Fruit fly (Drosophila melanogaster) whole organism, wandering third instar larva: ENCODE data around the gene CG2233.

ENCODE experiments used
- Abd-B ChIP-seq: fragments of >200 bp; optimal IDR thresholded peaks from 2 replicates; lab custom pipeline; 2017; ENCODE audit warnings: missing biosample characterization, missing genetic modification characterization
- CG32264 ChIP-seq: fragments of 200-800 bp; sonication (Bioruptor generic); optimal IDR thresholded peaks from 2 replicates; lab custom pipeline; 2016; ENCODE audit warnings: missing biosample characterization, missing genetic modification characterization
- CG9705 ChIP-seq: fragments of 200-800 bp; sonication (Bioruptor generic); optimal IDR thresholded peaks from 2 replicates; lab custom pipeline; 2018; ENCODE audit warnings: missing biosample characterization, mild to moderate bottlenecking, missing genetic modification characterization
- CrebA ChIP-seq: fragments of 200-800 bp; sonication (Bioruptor generic); optimal IDR thresholded peaks from 2 replicates; lab custom pipeline; 2016; ENCODE audit warnings: missing biosample characterization, mild to moderate bottlenecking, missing genetic modification characterization, borderline replicate concordance
- Dfd ChIP-seq: fragments of >200 bp; optimal IDR thresholded peaks from 2 replicates; lab custom pipeline; 2017; ENCODE audit warnings: missing biosample characterization, missing genetic modification characterization
- Dif ChIP-seq: fragments of 200-275, 200-300 bp; sonication (Bioruptor generic); optimal IDR thresholded peaks from 2 replicates; lab custom pipeline; 2018; ENCODE audit warnings: missing biosample characterization, missing genetic modification characterization; ENCODE audit not compliant: partially characterized antibody
- GATAd ChIP-seq: sonication (Bioruptor generic); optimal IDR thresholded peaks from 2 replicates; lab custom pipeline; 2016; ENCODE audit warnings: missing biosample characterization, missing genetic modification characterization
- HLH106 ChIP-seq: fragments of 200-800 bp; optimal IDR thresholded peaks from 3 replicates; lab custom pipeline; 2019; ENCODE audit warnings: missing biosample characterization, mild to moderate bottlenecking, missing genetic modification characterization, moderate library complexity
- Hnf4 ChIP-seq: fragments of 200-800 bp; sonication (Bioruptor generic); optimal IDR thresholded peaks from 2 replicates; lab custom pipeline; 2016; ENCODE audit warnings: missing biosample characterization, mild to moderate bottlenecking, missing genetic modification characterization
- Hr78 ChIP-seq: fragments of >200 bp; optimal IDR thresholded peaks from 2 replicates; lab custom pipeline; 2017; ENCODE audit warnings: missing biosample characterization, missing genetic modification characterization
- Hr83 ChIP-seq: fragments of 200-300 bp; sonication (Bioruptor generic); optimal IDR thresholded peaks from 2 replicates; lab custom pipeline; 2016; ENCODE audit warnings: missing biosample characterization, mild to moderate bottlenecking, missing genetic modification characterization, moderate library complexity; ENCODE audit not compliant: poor library complexity, severe bottlenecking
- Jra ChIP-seq: sonication (Bioruptor generic); optimal IDR thresholded peaks from 2 replicates; lab custom pipeline; 2016; ENCODE audit warnings: missing biosample characterization, missing genetic modification characterization
- Mio ChIP-seq: sonication (Bioruptor generic); optimal IDR thresholded peaks from 2 replicates; lab custom pipeline; 2016; ENCODE audit warnings: missing biosample characterization, missing genetic modification characterization
- Myc ChIP-seq: fragments of >200 bp; optimal IDR thresholded peaks from 2 replicates; lab custom pipeline; 2017
- N ChIP-seq: fragments of >200 bp; optimal IDR thresholded peaks from 2 replicates; lab custom pipeline; 2018; ENCODE audit warnings: missing biosample characterization, missing external identifiers, missing genetic modification characterization
- OdsH ChIP-seq: fragments of 200-800 bp; sonication (Bioruptor generic); optimal IDR thresholded peaks from 2 replicates; lab custom pipeline; 2016; ENCODE audit warnings: missing biosample characterization, mild to moderate bottlenecking, missing genetic modification characterization
- Rel ChIP-seq, 2 experiments: fragments of 200-800 bp; sonication (Bioruptor generic) in 1 of 2; optimal IDR thresholded peaks; 2 replicates in 1 of 2; 3 replicates in 1 of 2; lab custom pipeline; 2016 to 2019; ENCODE audit warnings: mild to moderate bottlenecking in 2 of 2, missing biosample characterization in 2 of 2, missing genetic modification characterization in 2 of 2, moderate library complexity in 1 of 2
- Sp1 ChIP-seq: fragments of 200-800 bp; sonication (Bioruptor generic); optimal IDR thresholded peaks from 3 replicates; lab custom pipeline; 2019; ENCODE audit warnings: missing biosample characterization, mild to moderate bottlenecking, missing genetic modification characterization, moderate library complexity
- Vsx2 ChIP-seq: fragments of 200-300, 225-300 bp; sonication (Bioruptor generic); optimal IDR thresholded peaks from 2 replicates; lab custom pipeline; 2018; ENCODE audit warnings: missing biosample characterization, missing genetic modification characterization; ENCODE audit not compliant: partially characterized antibody
- br ChIP-seq: fragments of 200-800 bp; sonication (Bioruptor generic); optimal IDR thresholded peaks from 2 replicates; lab custom pipeline; 2016; ENCODE audit warnings: missing biosample characterization, missing genetic modification characterization
- brk ChIP-seq: fragments of 200-800 bp; sonication (Bioruptor generic); optimal IDR thresholded peaks from 2 replicates; lab custom pipeline; 2016; ENCODE audit warnings: missing biosample characterization, mild to moderate bottlenecking, missing genetic modification characterization
- dl ChIP-seq, 2 experiments: fragments of 175-275, 200-275 bp in 1 of 2; fragments of 200-275 bp in 1 of 2; sonication (Bioruptor generic); optimal IDR thresholded peaks; lab custom pipeline; 2018; ENCODE audit warnings: mild to moderate bottlenecking in 2 of 2, missing biosample characterization in 2 of 2, missing genetic modification characterization in 2 of 2, moderate library complexity in 2 of 2; ENCODE audit not compliant: partially characterized antibody in 2 of 2, insufficient read depth in 1 of 2
- dmrt93B ChIP-seq: fragments of 200-800 bp; sonication (Bioruptor generic); optimal IDR thresholded peaks from 2 replicates; lab custom pipeline; 2018; ENCODE audit warnings: missing biosample characterization, mild to moderate bottlenecking, missing genetic modification characterization
- dsf ChIP-seq: sonication (Bioruptor generic); optimal IDR thresholded peaks from 2 replicates; lab custom pipeline; 2016; ENCODE audit warnings: missing biosample characterization, missing genetic modification characterization, borderline replicate concordance
- ey ChIP-seq: fragments of 200-800 bp; sonication (Bioruptor generic); optimal IDR thresholded peaks from 2 replicates; lab custom pipeline; 2016; ENCODE audit warnings: missing biosample characterization, missing genetic modification characterization
- foxo ChIP-seq, 2 experiments: fragments of 200-800 bp; sonication (Bioruptor generic); optimal IDR thresholded peaks; 2 replicates in 1 of 2; 3 replicates in 1 of 2; lab custom pipeline; 2016 to 2017; ENCODE audit warnings: missing biosample characterization in 2 of 2, missing genetic modification characterization in 2 of 2
- fru ChIP-seq: fragments of 200-800 bp; sonication (Bioruptor generic); optimal IDR thresholded peaks from 3 replicates; lab custom pipeline; 2016; ENCODE audit warnings: missing biosample characterization, mild to moderate bottlenecking, missing genetic modification characterization
- h ChIP-seq: fragments of 200-800 bp; sonication (Bioruptor generic); optimal IDR thresholded peaks from 3 replicates; lab custom pipeline; 2016; ENCODE audit warnings: missing biosample characterization, mild to moderate bottlenecking, missing genetic modification characterization
- jim ChIP-seq: fragments of 175-275, 200-325 bp; sonication (Bioruptor generic); optimal IDR thresholded peaks from 2 replicates; lab custom pipeline; 2016; ENCODE audit warnings: missing biosample characterization, mild to moderate bottlenecking, missing genetic modification characterization
- lola ChIP-seq: fragments of >200 bp; optimal IDR thresholded peaks from 2 replicates; lab custom pipeline; 2017; ENCODE audit warnings: missing biosample characterization, missing genetic modification characterization
- pan ChIP-seq: fragments of >200 bp; optimal IDR thresholded peaks from 2 replicates; lab custom pipeline; 2017
- psq ChIP-seq: fragments of 200-800 bp; sonication (Bioruptor generic); optimal IDR thresholded peaks from 3 replicates; lab custom pipeline; 2017; ENCODE audit warnings: missing biosample characterization, mild to moderate bottlenecking, missing genetic modification characterization, moderate library complexity
- rgr ChIP-seq: fragments of 200-800 bp; sonication (Bioruptor generic); optimal IDR thresholded peaks from 3 replicates; lab custom pipeline; 2016; ENCODE audit warnings: missing biosample characterization, mild to moderate bottlenecking, missing genetic modification characterization
- sage ChIP-seq: fragments of 200-800 bp; sonication (Bioruptor generic); optimal IDR thresholded peaks from 2 replicates; lab custom pipeline; 2016; ENCODE audit warnings: missing biosample characterization, mild to moderate bottlenecking, missing genetic modification characterization
- sv ChIP-seq: fragments of 200-800 bp; sonication (Bioruptor generic); optimal IDR thresholded peaks from 3 replicates; lab custom pipeline; 2016; ENCODE audit warnings: missing biosample characterization, missing genetic modification characterization
- tai ChIP-seq: sonication (Bioruptor generic); optimal IDR thresholded peaks from 2 replicates; lab custom pipeline; 2016; ENCODE audit warnings: missing biosample characterization, missing genetic modification characterization
- usp ChIP-seq: fragments of >200 bp; optimal IDR thresholded peaks from 2 replicates; lab custom pipeline; 2017; ENCODE audit warnings: missing biosample characterization, missing genetic modification characterization
- woc ChIP-seq: sonication (Bioruptor generic); optimal IDR thresholded peaks from 2 replicates; lab custom pipeline; 2016; ENCODE audit warnings: missing biosample characterization, mild to moderate bottlenecking, missing genetic modification characterization

CG2233 gene

DNA sequence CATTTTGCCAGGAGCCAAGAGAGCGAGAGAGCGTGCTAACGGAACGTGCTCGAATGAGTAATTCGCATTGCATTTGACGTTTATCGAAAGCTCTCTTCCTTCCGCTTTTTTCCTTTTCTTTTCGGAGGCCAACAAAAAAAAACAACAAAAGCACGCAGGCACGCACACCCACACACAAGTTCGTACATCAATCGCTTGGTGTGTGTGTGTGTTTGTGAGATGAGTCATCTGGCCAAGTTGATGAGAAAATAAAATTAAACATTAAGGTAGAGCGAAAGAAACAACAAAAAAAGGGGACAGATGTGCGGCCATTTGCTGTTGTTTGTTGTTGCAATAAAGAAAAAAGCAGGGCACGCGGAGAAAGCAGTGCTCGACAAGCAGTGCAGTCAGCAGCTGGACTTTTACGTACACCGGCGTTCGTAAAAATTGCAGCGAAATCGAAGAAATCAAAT lies 25.9 kb upstream of the CG2233 start:
- TF ChIP-seq Rel (GFP tag; optimal IDR thresholded peaks at IDR 0.05; lab: Kevin White, UChicago) (peak; percentile 61), Rel (tag; optimal IDR thresholded peaks at IDR 0.05; lab: Kevin White, UChicago) (peak; percentile 3), OdsH (GFP tag; lab: Kevin White, UChicago) (peak; percentile 39), Dif (GFP tag; lab: Kevin White, UChicago) (no peak), CrebA (GFP tag; lab: Kevin White, UChicago) (no peak), jim (GFP tag; lab: Kevin White, UChicago) (peak; percentile 4), Jra (peak; percentile 63), CG9705 (GFP tag; lab: Kevin White, UChicago) (no peak), sage (GFP tag; lab: Kevin White, UChicago) (peak; percentile 71), N (GFP tag; lab: Kevin White, UChicago) (peak; percentile 92), foxo (GFP tag; optimal IDR thresholded peaks at IDR 0.05; lab: Kevin White, UChicago) (peak in 1 of 2 experiments; percentile 18), Sp1 (GFP tag; lab: Kevin White, UChicago) (peak; percentile 79)

DNA sequence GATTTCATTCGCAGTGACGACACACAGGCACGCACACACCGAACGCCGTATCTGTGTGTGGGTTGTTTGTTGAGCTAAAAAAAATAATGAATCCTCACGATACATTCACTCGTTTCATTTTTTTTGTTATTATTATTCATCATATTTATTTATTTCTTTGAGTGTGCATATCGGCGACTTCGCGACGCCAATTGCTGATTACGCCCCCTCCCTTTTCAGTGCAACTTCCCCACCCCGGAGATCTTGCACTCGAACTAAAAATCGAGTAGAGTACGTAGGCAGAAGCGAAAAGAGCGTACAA lies 24.8 kb upstream of the CG2233 start:
- no peak for TF ChIP-seq Vsx2 (GFP tag; lab: Kevin White, UChicago)
- peak in 1 of 2 experiments; percentile 8 for TF ChIP-seq foxo (GFP tag; optimal IDR thresholded peaks at IDR 0.05; lab: Kevin White, UChicago)

DNA sequence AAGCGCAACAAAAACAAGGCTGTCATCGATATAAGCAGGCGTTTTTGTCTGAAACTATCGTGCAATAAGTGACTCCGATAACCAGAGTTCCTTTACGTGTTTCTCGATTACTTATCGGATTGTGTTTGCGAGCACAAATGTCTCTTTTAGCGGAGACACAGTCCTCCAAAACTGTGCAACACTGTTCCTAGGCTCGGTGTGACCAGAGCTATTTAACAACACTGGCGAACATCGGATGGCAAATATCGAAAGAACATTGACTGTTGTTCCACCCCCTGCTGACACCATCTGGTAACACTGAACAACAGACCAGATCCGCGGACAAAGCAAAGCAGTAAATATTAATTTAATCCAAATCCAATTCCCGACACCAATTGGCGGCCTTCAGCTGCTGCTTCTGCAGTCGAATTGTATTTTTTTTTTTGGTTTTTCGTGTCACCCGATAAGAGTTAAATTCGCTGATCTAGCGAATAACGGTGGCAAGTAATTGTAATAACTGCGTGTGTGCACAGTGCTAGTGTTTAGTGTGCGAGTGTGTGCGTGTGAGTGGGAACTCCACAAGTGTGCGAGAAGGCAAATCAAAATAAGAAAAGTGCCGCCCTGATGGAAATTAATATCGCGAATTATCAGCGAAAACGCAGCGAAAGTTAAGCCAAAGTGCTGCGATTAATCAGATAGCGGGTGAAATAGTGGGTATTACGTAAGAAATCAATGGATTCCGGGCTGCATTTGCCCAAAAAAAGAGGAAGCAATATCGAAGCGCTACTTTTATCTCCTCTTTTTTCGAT lies 24.3 kb upstream of the CG2233 start, which contains the start of gene mys:
TSS of gene mys (plus strand) at position 254 of the 788 bp plus-strand sequence.
- no peak for TF ChIP-seq Rel (GFP tag; optimal IDR thresholded peaks at IDR 0.05; lab: Kevin White, UChicago)
- peak; percentile 70 for TF ChIP-seq Rel (tag; optimal IDR thresholded peaks at IDR 0.05; lab: Kevin White, UChicago)
- TF ChIP-seq Hr83, result peak; percentile 90
- peak; percentile 16 for TF ChIP-seq sv (GFP tag; lab: Kevin White, UChicago)
- TF ChIP-seq Dfd (GFP tag; lab: Kevin White, UChicago), result no peak
- TF ChIP-seq Hnf4 (GFP tag; lab: Kevin White, UChicago), result peak; percentile 85
- TF ChIP-seq OdsH (GFP tag; lab: Kevin White, UChicago), result no peak
- TF ChIP-seq dmrt93B (GFP tag; lab: Kevin White, UChicago), result peak; percentile 34
- TF ChIP-seq pan, result no peak
- peak; percentile 4 for TF ChIP-seq Dif (GFP tag; lab: Kevin White, UChicago)
- TF ChIP-seq foxo (GFP tag; optimal IDR thresholded peaks at IDR 0.05; lab: Kevin White, UChicago), result peak in 1 of 2 experiments; percentile 67
- peak; percentile 18 for TF ChIP-seq dsf (GFP tag; lab: Kevin White, UChicago)
- peak; percentile 55 for TF ChIP-seq fru
- no peak for TF ChIP-seq N (GFP tag; lab: Kevin White, UChicago)
- TF ChIP-seq dl (GFP tag; optimal IDR thresholded peaks at IDR 0.05; lab: Kevin White, UChicago; ENCODE audit: insufficient read depth in 1 of 2, partially characterized antibody in 2 of 2), result no peak
- TF ChIP-seq Vsx2 (GFP tag; lab: Kevin White, UChicago), result no peak
- no peak for TF ChIP-seq ey (GFP tag; lab: Kevin White, UChicago)
- TF ChIP-seq CrebA (GFP tag; lab: Kevin White, UChicago), result no peak
- no peak for TF ChIP-seq woc (GFP tag; lab: Kevin White, UChicago)
- TF ChIP-seq br (GFP tag; lab: Kevin White, UChicago), result peak; percentile 60
- TF ChIP-seq Jra, result peak; percentile 66
- TF ChIP-seq Sp1 (GFP tag; lab: Kevin White, UChicago), result peak; percentile 50
- peak; percentile 26 for TF ChIP-seq HLH106 (tag; lab: Kevin White, UChicago)
- TF ChIP-seq tai (GFP tag; lab: Kevin White, UChicago), result peak; percentile 91
- TF ChIP-seq brk (GFP tag; lab: Kevin White, UChicago), result peak; percentile 38
- TF ChIP-seq Abd-B (GFP tag; lab: Kevin White, UChicago), result no peak
- TF ChIP-seq h (GFP tag; lab: Kevin White, UChicago), result peak; percentile 39
- no peak for TF ChIP-seq sage (GFP tag; lab: Kevin White, UChicago)
- TF ChIP-seq Hr78, result no peak
- no peak for TF ChIP-seq jim (GFP tag; lab: Kevin White, UChicago)
- no peak for TF ChIP-seq GATAd (GFP tag; lab: Kevin White, UChicago)
- TF ChIP-seq Myc (lab: Kevin White, UChicago), result peak; percentile 11
- peak; percentile 67 for TF ChIP-seq rgr (GFP tag; lab: Kevin White, UChicago)
- peak; percentile 39 for TF ChIP-seq CG9705 (GFP tag; lab: Kevin White, UChicago)
- no peak for TF ChIP-seq psq (GFP tag; lab: Kevin White, UChicago)
- TF ChIP-seq Mio (GFP tag; lab: Kevin White, UChicago), result no peak
- TF ChIP-seq lola (GFP tag; lab: Kevin White, UChicago), result no peak
- TF ChIP-seq CG32264 (GFP tag; lab: Kevin White, UChicago), result no peak
- no peak for TF ChIP-seq usp
